Worm (Caenorhabditis elegans) whole organism, L4 larva: ENCODE measurements around the gene rgs-4.

Experiments
- F37D6.2 ChIP-seq: sonication (generic microtip); optimal IDR thresholded peaks from 2 replicates; lab custom pipeline; 2016; ENCODE audit warnings: mild to moderate bottlenecking, missing genetic modification characterization, missing compliant biosample characterization
- F44E2.7 ChIP-seq: fragments of 200-800 bp; sonication (Bioruptor generic); IDR thresholded peaks from 2 replicates; pipeline ENCODE4 v2.1.2; 2022; ENCODE audit warnings: missing genetic modification characterization, missing compliant biosample characterization
- R02D3.7 ChIP-seq: fragments of 150-350 bp; sonication (generic microtip); optimal IDR thresholded peaks from 3 replicates; lab custom pipeline; 2014; ENCODE audit warnings: missing biosample characterization, missing genetic modification characterization
- T20F7.1 ChIP-seq: fragments of 200-800 bp; sonication (Bioruptor generic); optimal IDR thresholded peaks from 2 replicates; lab custom pipeline; 2018; ENCODE audit warnings: mild to moderate bottlenecking, missing genetic modification characterization, missing compliant biosample characterization
- Y75B8A.6 ChIP-seq: fragments of 200-800 bp; sonication (Bioruptor generic); IDR thresholded peaks from 2 replicates; pipeline ENCODE4 v1.3.6; 2022; ENCODE audit warnings: missing genetic modification reagents, missing genetic modification characterization, missing compliant biosample characterization
- ZK337.2 ChIP-seq: fragments of 200-800 bp; sonication (Bioruptor generic); IDR thresholded peaks from 2 replicates; pipeline ENCODE4 v1.3.6; 2022; ENCODE audit warnings: missing genetic modification reagents, missing genetic modification characterization, missing compliant biosample characterization
- aha-1 ChIP-seq: fragments of 150-350 bp; peaks from one replicate; lab custom pipeline; 2014; ENCODE audit warnings: missing biosample characterization, missing genetic modification characterization
- aly-2 ChIP-seq: sonication (generic microtip); optimal IDR thresholded peaks from 2 replicates; lab custom pipeline; 2018; ENCODE audit warnings: missing biosample characterization, missing genetic modification characterization
- attf-4 ChIP-seq: sonication (generic microtip); optimal IDR thresholded peaks from 3 replicates; lab custom pipeline; 2017; ENCODE audit warnings: missing biosample characterization, missing genetic modification characterization
- ceh-44 ChIP-seq: fragments of 200-800 bp; sonication (Bioruptor generic); IDR thresholded peaks from 2 replicates; pipeline ENCODE4 v1.3.6; 2022; ENCODE audit warnings: missing genetic modification reagents, missing genetic modification characterization, missing compliant biosample characterization
- ceh-62 ChIP-seq: sonication (generic microtip); optimal IDR thresholded peaks from 2 replicates; lab custom pipeline; 2017; ENCODE audit warnings: missing biosample characterization, missing genetic modification characterization
- ceh-82 ChIP-seq: sonication (generic microtip); optimal IDR thresholded peaks from 2 replicates; lab custom pipeline; 2017; ENCODE audit warnings: missing biosample characterization, missing genetic modification characterization
- daf-19 ChIP-seq: fragments of 200-800 bp; sonication (Bioruptor generic); conservative IDR thresholded peaks from 2 replicates; pipeline ENCODE4 v1.3.6; 2022; ENCODE audit warnings: missing genetic modification characterization, missing compliant biosample characterization
- daf-8 ChIP-seq: fragments of 200-800 bp; sonication (Bioruptor generic); IDR thresholded peaks from 2 replicates; pipeline ENCODE4 v1.3.6; 2022; ENCODE audit warnings: missing genetic modification characterization, missing compliant biosample characterization
- dve-1 ChIP-seq: sonication (generic microtip); optimal IDR thresholded peaks from 2 replicates; lab custom pipeline; 2017; ENCODE audit warnings: antibody characterized with exemption, mild to moderate bottlenecking, missing genetic modification characterization, missing compliant biosample characterization; ENCODE audit not compliant: insufficient read depth
- egl-43 ChIP-seq: fragments of 200-800 bp; sonication (Bioruptor generic); IDR thresholded peaks from 2 replicates; pipeline ENCODE4 v1.3.6; 2022; ENCODE audit warnings: missing genetic modification reagents, missing genetic modification characterization, missing compliant biosample characterization
- fkh-10 ChIP-seq: fragments of 150-350 bp; optimal IDR thresholded peaks from 2 replicates; lab custom pipeline; 2014; ENCODE audit warnings: missing biosample characterization, missing genetic modification reagents, missing genetic modification characterization
- gei-8 ChIP-seq: fragments of 200-800 bp; sonication (Bioruptor generic); optimal IDR thresholded peaks from 2 replicates; lab custom pipeline; 2018; ENCODE audit warnings: mild to moderate bottlenecking, missing genetic modification characterization, missing compliant biosample characterization
- hlh-11 ChIP-seq: fragments of 200-800 bp; sonication (Bioruptor generic); optimal IDR thresholded peaks from 2 replicates; lab custom pipeline; 2018; ENCODE audit warnings: mild to moderate bottlenecking, missing genetic modification characterization, missing compliant biosample characterization
- hlh-30 ChIP-seq: sonication (generic microtip); optimal IDR thresholded peaks from 2 replicates; lab custom pipeline; 2017; ENCODE audit warnings: antibody characterized with exemption, mild to moderate bottlenecking, missing genetic modification characterization, missing compliant biosample characterization; ENCODE audit not compliant: insufficient read depth
- hmg-1.1 ChIP-seq: fragments of 200-800 bp; sonication (Bioruptor generic); IDR thresholded peaks from 2 replicates; pipeline ENCODE4 v1.3.6; 2022; ENCODE audit warnings: missing genetic modification reagents, missing genetic modification characterization, missing compliant biosample characterization
- lin-1 ChIP-seq: fragments of 200-800 bp; sonication (Bioruptor generic); IDR thresholded peaks from 2 replicates; pipeline ENCODE4 v1.3.6; 2022; ENCODE audit warnings: missing genetic modification reagents, missing genetic modification characterization, missing compliant biosample characterization
- lin-29 ChIP-seq: fragments of 200-800 bp; sonication (Bioruptor generic); IDR thresholded peaks from 2 replicates; pipeline ENCODE4 v1.3.6; 2022; ENCODE audit warnings: missing genetic modification reagents, missing genetic modification characterization, missing compliant biosample characterization
- lsy-2 ChIP-seq, 2 experiments: fragments of 150-350 bp in 1 of 2; sonication (generic microtip) in 1 of 2; optimal IDR thresholded peaks; 2 replicates each; lab custom pipeline; 2014 to 2017; ENCODE audit warnings: missing biosample characterization in 2 of 2, missing genetic modification characterization in 2 of 2
- madf-5 ChIP-seq, 2 experiments: fragments of 200-800 bp; sonication (Bioruptor generic); IDR thresholded peaks; 2 replicates each; pipeline ENCODE4 v1.3.6; 2022; ENCODE audit warnings: missing compliant biosample characterization in 2 of 2, missing genetic modification characterization in 2 of 2
- mxl-2 ChIP-seq: fragments of 200-800 bp; sonication (Bioruptor generic); conservative IDR thresholded peaks from 2 replicates; pipeline ENCODE4 v1.3.6; 2022; ENCODE audit warnings: missing genetic modification reagents, missing genetic modification characterization, missing compliant biosample characterization
- nhr-102 ChIP-seq: sonication (generic microtip); optimal IDR thresholded peaks from 2 replicates; lab custom pipeline; 2016; ENCODE audit warnings: mild to moderate bottlenecking, missing genetic modification characterization, moderate library complexity, missing compliant biosample characterization
- nhr-11 ChIP-seq: fragments of 150-350 bp; optimal IDR thresholded peaks from 2 replicates; lab custom pipeline; 2014; ENCODE audit warnings: missing biosample characterization, missing genetic modification characterization
- nhr-111 ChIP-seq: fragments of 200-800 bp; sonication (Bioruptor generic); optimal IDR thresholded peaks from 2 replicates; lab custom pipeline; 2018; ENCODE audit warnings: mild to moderate bottlenecking, missing genetic modification characterization, missing compliant biosample characterization
- nhr-41 ChIP-seq: fragments of 200-800 bp; sonication (Bioruptor generic); IDR thresholded peaks from 2 replicates; pipeline ENCODE4 v1.3.6; 2022; ENCODE audit warnings: missing genetic modification reagents, missing genetic modification characterization, missing compliant biosample characterization
- nhr-6 ChIP-seq: fragments of 150-350 bp; optimal IDR thresholded peaks from 2 replicates; lab custom pipeline; 2014; ENCODE audit warnings: missing biosample characterization, missing genetic modification characterization
- nhr-76 ChIP-seq: fragments of 150-350 bp; optimal IDR thresholded peaks from 2 replicates; lab custom pipeline; 2014; ENCODE audit warnings: missing biosample characterization, missing genetic modification characterization
- pha-4 ChIP-seq, 2 experiments: fragments of 150-350 bp in 1 of 2; fragments of 200-800 bp in 1 of 2; sonication (Bioruptor generic) in 1 of 2; IDR thresholded peaks in 1 of 2; optimal IDR thresholded peaks in 1 of 2; 2 replicates each; pipeline versions ENCODE4 v1.3.6 to Lab custom; 2014 to 2022; ENCODE audit warnings: missing genetic modification characterization in 2 of 2, missing genetic modification reagents in 2 of 2, missing biosample characterization in 1 of 2, missing compliant biosample characterization in 1 of 2
- pqm-1 ChIP-seq: sonication (generic microtip); optimal IDR thresholded peaks from 2 replicates; lab custom pipeline; 2017; ENCODE audit warnings: missing biosample characterization, missing genetic modification characterization
- rbr-2 ChIP-seq: sonication (generic microtip); optimal IDR thresholded peaks from 2 replicates; lab custom pipeline; 2016; ENCODE audit warnings: missing genotype, missing genetic modification characterization, missing compliant biosample characterization
- saeg-2 ChIP-seq: fragments of 200-800 bp; sonication (Bioruptor generic); IDR thresholded peaks from 2 replicates; pipeline ENCODE4 v1.3.6; 2022; ENCODE audit warnings: missing genetic modification reagents, missing genetic modification characterization, missing compliant biosample characterization
- set-16 ChIP-seq: fragments of 200-800 bp; sonication (Bioruptor generic); IDR thresholded peaks from 2 replicates; pipeline ENCODE4 v1.3.6; 2022; ENCODE audit warnings: missing genetic modification reagents, missing genetic modification characterization, missing compliant biosample characterization
- skn-1 ChIP-seq: fragments of 150-350 bp; optimal IDR thresholded peaks from 2 replicates; lab custom pipeline; 2014; ENCODE audit warnings: missing biosample characterization, missing genetic modification characterization
- snpc-4 ChIP-seq: fragments of 150-350 bp; optimal IDR thresholded peaks from 2 replicates; lab custom pipeline; 2014; ENCODE audit warnings: missing biosample characterization, missing genetic modification characterization
- spr-1 ChIP-seq: sonication (generic microtip); optimal IDR thresholded peaks from 2 replicates; lab custom pipeline; 2016; ENCODE audit warnings: mild to moderate bottlenecking, missing genetic modification characterization, missing compliant biosample characterization
- spr-3 ChIP-seq: fragments of 200-800 bp; sonication (Bioruptor generic); optimal IDR thresholded peaks from 2 replicates; lab custom pipeline; 2018; ENCODE audit warnings: mild to moderate bottlenecking, missing genetic modification characterization, missing compliant biosample characterization
- tra-1 ChIP-seq: fragments of 200-800 bp; sonication (Bioruptor generic); IDR thresholded peaks from 2 replicates; pipeline ENCODE4 v1.3.6; 2022; ENCODE audit warnings: missing genetic modification reagents, missing genetic modification characterization, missing compliant biosample characterization
- unc-130 ChIP-seq: sonication (generic microtip); optimal IDR thresholded peaks from 2 replicates; lab custom pipeline; 2016; ENCODE audit warnings: missing genetic modification reagents, missing genetic modification characterization, missing compliant biosample characterization
- zfp-2 ChIP-seq: sonication (generic microtip); optimal IDR thresholded peaks from 2 replicates; lab custom pipeline; 2016; ENCODE audit warnings: mild to moderate bottlenecking, missing genetic modification characterization, missing compliant biosample characterization
- zfp-3 ChIP-seq: fragments of 200-800 bp; sonication (Bioruptor generic); conservative IDR thresholded peaks from 2 replicates; pipeline ENCODE4 v1.3.6; 2022; ENCODE audit warnings: missing genetic modification reagents, missing genetic modification characterization, missing compliant biosample characterization
- zip-11 ChIP-seq: fragments of 200-800 bp; sonication (Bioruptor generic); IDR thresholded peaks from 2 replicates; pipeline ENCODE4 v1.3.6; 2022; ENCODE audit warnings: missing genetic modification characterization, missing compliant biosample characterization
- ztf-11 ChIP-seq: fragments of 150-350 bp; optimal IDR thresholded peaks from 2 replicates; lab custom pipeline; 2014; ENCODE audit warnings: missing biosample characterization, missing genetic modification characterization

rgs-4 gene

ce11 chrII:12677975-12678866, 23.7 kb downstream of the rgs-4 start (continued):
- TF ChIP-seq attf-4 (tag; lab: Kevin White, UChicago) (no peak), zfp-3 (GFP tag; lab: Robert Waterston, UW) (0 out of 2 replicates have a peak, but pooled peaks have one; percentile 79), saeg-2 (GFP tag; lab: Robert Waterston, UW) (no peak), lin-1 (0 out of 2 replicates have a peak, but pooled peaks have one; percentile 24), lsy-2 (tag; optimal IDR thresholded peaks at IDR 0.05; lab: Kevin White, UChicago) (peak in 1 of 2 experiments; percentile 88), pha-4 (GFP tag; IDR thresholded peaks at IDR 0.05; lab: Robert Waterston, UW) (peak; percentile 75), pha-4 (tag; optimal IDR thresholded peaks at IDR 0.05; lab: Kevin White, UChicago) (no peak), nhr-41 (GFP tag; lab: Robert Waterston, UW) (no peak), nhr-6 (tag; lab: Kevin White, UChicago) (peak; percentile 58), unc-130 (GFP tag; lab: Kevin White, UChicago) (peak; percentile 77), spr-3 (GFP tag; lab: Kevin White, UChicago) (peak; percentile 85), snpc-4 (tag; lab: Kevin White, UChicago) (no peak), F37D6.2 (peak; percentile 17), zip-11 (GFP tag; lab: Robert Waterston, UW) (0 out of 2 replicates have a peak, but pooled peaks have one; percentile 22), nhr-76 (peak; percentile 10), rbr-2 (tag; lab: Kevin White, UChicago) (peak; percentile 66), aha-1 (peak; percentile 58), ceh-62 (no peak), T20F7.1 (GFP tag; lab: Kevin White, UChicago) (peak; percentile 96), madf-5 (GFP tag; IDR thresholded peaks at IDR 0.05; lab: Robert Waterston, UW) (peak; percentile 38 to 71; a peak in 1 of 4 replicates), aly-2 (tag; lab: Kevin White, UChicago) (no peak), set-16 (GFP tag; lab: Robert Waterston, UW) (no peak), daf-19 (no peak), Y75B8A.6 (GFP tag; lab: Robert Waterston, UW) (0 out of 2 replicates have a peak, but pooled peaks have one; percentile 81), egl-43 (peak; percentile 93), nhr-11 (peak; percentile 53), mxl-2 (GFP tag; lab: Robert Waterston, UW) (peak; percentile 41; the same call in 1 of the 2 replicates), spr-1 (tag; lab: Kevin White, UChicago) (peak; percentile 81), ztf-11 (no peak), ceh-44 (GFP tag; lab: Robert Waterston, UW) (no peak; the same call in 1 of the 2 replicates), F44E2.7 (peak; percentile 86; the same call in 1 of the 2 replicates), ZK337.2 (GFP tag; lab: Robert Waterston, UW) (peak; percentile 66; the same call in 1 of the 2 replicates), hlh-30 (tag; lab: Kevin White, UChicago) (peak; percentile 44), hmg-1.1 (peak; percentile 35; the same call in 1 of the 2 replicates), tra-1 (GFP tag; lab: Robert Waterston, UW) (peak; percentile 13; the same call in 1 of the 2 replicates), gei-8 (peak; percentile 71), dve-1 (tag; lab: Kevin White, UChicago) (peak; percentile 67), nhr-111 (GFP tag; lab: Kevin White, UChicago) (peak; percentile 78), pqm-1 (tag; lab: Kevin White, UChicago) (no peak), lin-29 (GFP tag; lab: Robert Waterston, UW) (no peak), daf-8 (GFP tag; lab: Robert Waterston, UW) (no peak), ceh-82 (no peak), nhr-102 (peak; percentile 76), fkh-10 (GFP tag; lab: Kevin White, UChicago) (peak; percentile 56), R02D3.7 (peak; percentile 16), skn-1 (tag; lab: Kevin White, UChicago) (no peak), hlh-11 (tag; lab: Kevin White, UChicago) (peak; percentile 49), zfp-2 (peak; percentile 31)
